Worm (Caenorhabditis elegans) whole organism, L3 larva: Measurements from ENCODE around the gene snf-10.

Experiments
- elt-1 ChIP-seq: fragments of 150-350 bp; optimal IDR thresholded peaks from 2 replicates; lab custom pipeline; 2014; ENCODE audit warnings: missing biosample characterization, missing genetic modification characterization
- mdl-1 ChIP-seq: fragments of 150-350 bp; optimal IDR thresholded peaks from 2 replicates; lab custom pipeline; 2014; ENCODE audit warnings: missing biosample characterization, missing genetic modification characterization
- unc-39 ChIP-seq: sonication (generic microtip); optimal IDR thresholded peaks from 4 replicates; lab custom pipeline; 2017; ENCODE audit warnings: missing biosample characterization, missing genetic modification characterization

ce11 chrV:10398431-10398830 is 42.2 kb downstream of the snf-10 start, which contains the start of gene ugt-2:
- TF ChIP-seq unc-39 (tag; lab: Kevin White, UChicago) (no peak), mdl-1 (tag; lab: Kevin White, UChicago) (no peak), elt-1 (no peak)
